Worm (Caenorhabditis elegans) whole organism, L2 larva: Measurements from ENCODE around the gene F38B7.11.

Experiments used
- C34F6.9 ChIP-seq: fragments of 150-350 bp; optimal IDR thresholded peaks from 2 replicates; lab custom pipeline; 2014; ENCODE audit warnings: missing biosample characterization, missing genetic modification characterization
- F13H6.1 ChIP-seq: sonication (generic microtip); optimal IDR thresholded peaks from 2 replicates; lab custom pipeline; 2016; ENCODE audit warnings: missing genetic modification characterization, missing compliant biosample characterization
- R02D3.7 ChIP-seq: fragments of 150-350 bp; optimal IDR thresholded peaks from 2 replicates; lab custom pipeline; 2014; ENCODE audit warnings: missing biosample characterization, missing genetic modification characterization
- Y55F3AM.14 ChIP-seq: fragments of 200-800 bp; sonication (Bioruptor generic); optimal IDR thresholded peaks from 2 replicates; lab custom pipeline; 2018; ENCODE audit warnings: mild to moderate bottlenecking, missing genetic modification characterization, missing compliant biosample characterization
- ZK546.5 ChIP-seq: sonication (generic microtip); optimal IDR thresholded peaks from 2 replicates; lab custom pipeline; 2017; ENCODE audit warnings: missing biosample characterization, missing genetic modification characterization
- alr-1 ChIP-seq: fragments of 150-350 bp; optimal IDR thresholded peaks from 2 replicates; lab custom pipeline; 2014; ENCODE audit warnings: missing biosample characterization, missing genetic modification characterization
- aly-2 ChIP-seq: fragments of 150-350 bp; optimal IDR thresholded peaks from 2 replicates; lab custom pipeline; 2014; ENCODE audit warnings: missing biosample characterization, missing genetic modification characterization
- ama-1 ChIP-seq: fragments of 150-350 bp; optimal IDR thresholded peaks from 2 replicates; lab custom pipeline; 2018; ENCODE audit warnings: inconsistent platforms
- blmp-1 ChIP-seq: sonication (generic microtip); optimal IDR thresholded peaks from 2 replicates; lab custom pipeline; 2017; ENCODE audit warnings: missing genetic modification characterization, mild to moderate bottlenecking, missing compliant biosample characterization, antibody characterized with exemption, moderate library complexity; ENCODE audit not compliant: insufficient read depth
- ceh-16 ChIP-seq: fragments of 150-350 bp; optimal IDR thresholded peaks from 2 replicates; lab custom pipeline; 2014; ENCODE audit warnings: missing biosample characterization, missing genetic modification characterization
- ceh-82 ChIP-seq: fragments of 150-350 bp; optimal IDR thresholded peaks from 2 replicates; lab custom pipeline; 2014; ENCODE audit warnings: missing biosample characterization, missing genetic modification characterization
- crh-2 ChIP-seq: sonication (generic microtip); optimal IDR thresholded peaks from 2 replicates; lab custom pipeline; 2017; ENCODE audit warnings: missing biosample characterization, missing genetic modification characterization
- dmd-4 ChIP-seq: sonication (generic microtip); optimal IDR thresholded peaks from 2 replicates; lab custom pipeline; 2017; ENCODE audit warnings: missing biosample characterization, missing genetic modification characterization
- egl-27 ChIP-seq: sonication (generic microtip); optimal IDR thresholded peaks from 3 replicates; lab custom pipeline; 2017; ENCODE audit warnings: missing biosample characterization, missing genetic modification reagents, missing genetic modification characterization
- elt-1 ChIP-seq: fragments of 150-350 bp; optimal IDR thresholded peaks from 2 replicates; lab custom pipeline; 2014; ENCODE audit warnings: missing biosample characterization, missing genetic modification characterization
- elt-3 ChIP-seq: sonication (generic microtip); optimal IDR thresholded peaks from 2 replicates; lab custom pipeline; 2017; ENCODE audit warnings: missing biosample characterization, missing genetic modification characterization
- fos-1 ChIP-seq: fragments of 150-350 bp; optimal IDR thresholded peaks from 2 replicates; lab custom pipeline; 2014; ENCODE audit warnings: missing biosample characterization, missing genetic modification characterization
- gmeb-1 ChIP-seq: fragments of 150-350 bp; optimal IDR thresholded peaks from 2 replicates; lab custom pipeline; 2014; ENCODE audit warnings: missing biosample characterization, missing genetic modification characterization
- lin-11 ChIP-seq: fragments of 150-350 bp; sonication (generic microtip); optimal IDR thresholded peaks from 2 replicates; lab custom pipeline; 2014; ENCODE audit warnings: missing biosample characterization, missing genetic modification characterization, inconsistent platforms, mixed read lengths
- lin-13 ChIP-seq: fragments of 150-350 bp; optimal IDR thresholded peaks from 2 replicates; lab custom pipeline; 2014; ENCODE audit warnings: missing biosample characterization, missing genetic modification reagents, missing genetic modification characterization
- lin-39 ChIP-seq: fragments of 150-350 bp; optimal IDR thresholded peaks from 2 replicates; lab custom pipeline; 2014; ENCODE audit warnings: missing biosample characterization, missing genetic modification reagents, missing genetic modification characterization
- lsy-2 ChIP-seq, 2 experiments: fragments of 150-350 bp in 1 of 2; sonication (generic microtip) in 1 of 2; optimal IDR thresholded peaks; 2 replicates each; lab custom pipeline; 2014 to 2017; ENCODE audit warnings: missing biosample characterization in 2 of 2, missing genetic modification characterization in 2 of 2
- mab-5 ChIP-seq: fragments of 150-350 bp; optimal IDR thresholded peaks from 2 replicates; lab custom pipeline; 2014; ENCODE audit warnings: missing biosample characterization, missing genetic modification characterization
- mbf-1 ChIP-seq: sonication (generic microtip); optimal IDR thresholded peaks from 2 replicates; lab custom pipeline; 2017; ENCODE audit warnings: missing biosample characterization, missing genetic modification characterization
- mdl-1 ChIP-seq, 2 experiments: fragments of 150-350 bp in 1 of 2; sonication (generic microtip) in 1 of 2; optimal IDR thresholded peaks; 2 replicates each; lab custom pipeline; 2017; ENCODE audit warnings: missing biosample characterization in 2 of 2, missing genetic modification characterization in 2 of 2
- nhr-10 ChIP-seq: sonication (generic microtip); optimal IDR thresholded peaks from 2 replicates; lab custom pipeline; 2017; ENCODE audit warnings: missing biosample characterization, missing genetic modification characterization
- nhr-11 ChIP-seq: fragments of 150-350 bp; optimal IDR thresholded peaks from 2 replicates; lab custom pipeline; 2014; ENCODE audit warnings: missing biosample characterization, missing genetic modification characterization
- nhr-12 ChIP-seq: fragments of 150-350 bp; optimal IDR thresholded peaks from 2 replicates; lab custom pipeline; 2014; ENCODE audit warnings: missing biosample characterization, missing genetic modification characterization
- nhr-129 ChIP-seq: fragments of 150-350 bp; optimal IDR thresholded peaks from 2 replicates; lab custom pipeline; 2014; ENCODE audit warnings: missing biosample characterization, missing genetic modification characterization
- nhr-21 ChIP-seq: fragments of 150-350 bp; optimal IDR thresholded peaks from 2 replicates; lab custom pipeline; 2014; ENCODE audit warnings: missing biosample characterization, missing genetic modification characterization
- nhr-23 ChIP-seq: fragments of 150-350 bp; optimal IDR thresholded peaks from 2 replicates; lab custom pipeline; 2014; ENCODE audit warnings: missing biosample characterization, missing genetic modification reagents, missing genetic modification characterization
- nhr-237 ChIP-seq: fragments of 150-350 bp; optimal IDR thresholded peaks from 2 replicates; lab custom pipeline; 2014; ENCODE audit warnings: missing biosample characterization, missing genetic modification characterization
- nhr-25 ChIP-seq: fragments of 150-350 bp; sonication (generic microtip); optimal IDR thresholded peaks from 3 replicates; lab custom pipeline; 2014; ENCODE audit warnings: missing biosample characterization, missing genetic modification characterization
- nhr-6 ChIP-seq: fragments of 150-350 bp; optimal IDR thresholded peaks from 2 replicates; lab custom pipeline; 2014; ENCODE audit warnings: missing biosample characterization, missing genetic modification characterization
- nhr-77 ChIP-seq: fragments of 150-350 bp; optimal IDR thresholded peaks from 2 replicates; lab custom pipeline; 2014; ENCODE audit warnings: missing biosample characterization, missing genetic modification characterization
- peb-1 ChIP-seq: fragments of 150-350 bp; optimal IDR thresholded peaks from 2 replicates; lab custom pipeline; 2014; ENCODE audit warnings: missing biosample characterization, missing genetic modification characterization
- sem-4 ChIP-seq: fragments of 150-350 bp; optimal IDR thresholded peaks from 2 replicates; lab custom pipeline; 2014; ENCODE audit warnings: missing biosample characterization, missing genetic modification reagents, missing genetic modification characterization
- skn-1 ChIP-seq: sonication (generic microtip); optimal IDR thresholded peaks from 2 replicates; lab custom pipeline; 2017; ENCODE audit warnings: missing biosample characterization, missing genetic modification characterization
- sma-3 ChIP-seq: sonication (generic microtip); optimal IDR thresholded peaks from 2 replicates; lab custom pipeline; 2016; ENCODE audit warnings: missing genetic modification reagents, missing genetic modification characterization, missing compliant biosample characterization
- sma-9 ChIP-seq, 2 experiments: fragments of 150-350 bp in 1 of 2; sonication (generic microtip) in 1 of 2; optimal IDR thresholded peaks; 2 replicates each; lab custom pipeline; 2014 to 2016; ENCODE audit warnings: missing genetic modification characterization in 2 of 2, mild to moderate bottlenecking in 1 of 2, missing biosample characterization in 1 of 2, missing compliant biosample characterization in 1 of 2, missing genetic modification reagents in 1 of 2, moderate library complexity in 1 of 2
- snpc-4 ChIP-seq: fragments of 150-350 bp; optimal IDR thresholded peaks from 2 replicates; lab custom pipeline; 2014; ENCODE audit warnings: missing biosample characterization, missing genetic modification characterization
- unc-39 ChIP-seq: fragments of 150-350 bp; optimal IDR thresholded peaks from 2 replicates; lab custom pipeline; 2014; ENCODE audit warnings: missing biosample characterization, missing genetic modification characterization
- unc-55 ChIP-seq: fragments of 150-350 bp; sonication (generic microtip); optimal IDR thresholded peaks from 3 replicates; lab custom pipeline; 2014; ENCODE audit warnings: missing biosample characterization, missing genetic modification reagents, missing genetic modification characterization
- unc-62 ChIP-seq: fragments of 150-350 bp; optimal IDR thresholded peaks from 2 replicates; lab custom pipeline; 2014; ENCODE audit warnings: missing biosample characterization, missing genetic modification reagents, missing genetic modification characterization
- zag-1 ChIP-seq: fragments of 150-350 bp; optimal IDR thresholded peaks from 2 replicates; lab custom pipeline; 2014; ENCODE audit warnings: missing biosample characterization, missing genetic modification characterization
- ztf-1 ChIP-seq: fragments of 200-800 bp; sonication (Bioruptor generic); conservative IDR thresholded peaks from 2 replicates; pipeline ENCODE4 v1.3.6; 2022; ENCODE audit warnings: missing genetic modification characterization, missing compliant biosample characterization
- ztf-11 ChIP-seq: sonication (generic microtip); optimal IDR thresholded peaks from 2 replicates; lab custom pipeline; 2017; ENCODE audit warnings: missing biosample characterization, missing genetic modification characterization
- ztf-4 ChIP-seq: fragments of 150-350 bp; optimal IDR thresholded peaks from 2 replicates; lab custom pipeline; 2014; ENCODE audit warnings: missing biosample characterization, missing genetic modification characterization

F38B7.11 gene

DNA sequence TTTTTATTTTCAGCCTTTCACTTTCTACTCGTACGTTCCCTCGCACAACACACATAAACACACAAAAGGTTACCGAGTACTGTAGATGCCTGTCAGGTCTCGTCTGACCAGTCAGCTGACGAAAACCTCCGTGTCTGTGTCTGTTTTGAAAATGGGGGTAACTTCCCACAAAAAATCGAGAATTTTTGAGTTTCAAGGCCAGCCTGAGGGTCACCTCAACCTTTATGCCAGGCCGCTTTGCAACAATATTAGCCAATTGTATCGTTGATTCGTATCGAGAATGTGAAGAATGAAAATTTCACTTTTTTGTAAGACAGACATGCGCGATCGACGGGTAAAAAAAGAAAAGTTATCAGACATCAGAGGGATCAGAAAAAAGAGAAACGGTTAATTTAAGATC is 15.8 kb upstream of the F38B7.11 start (continued):
- TF ChIP-seq C34F6.9 (tag; lab: Kevin White, UChicago) (peak; percentile 24), crh-2 (peak; percentile 53), ceh-16 (peak; percentile 53)

DNA sequence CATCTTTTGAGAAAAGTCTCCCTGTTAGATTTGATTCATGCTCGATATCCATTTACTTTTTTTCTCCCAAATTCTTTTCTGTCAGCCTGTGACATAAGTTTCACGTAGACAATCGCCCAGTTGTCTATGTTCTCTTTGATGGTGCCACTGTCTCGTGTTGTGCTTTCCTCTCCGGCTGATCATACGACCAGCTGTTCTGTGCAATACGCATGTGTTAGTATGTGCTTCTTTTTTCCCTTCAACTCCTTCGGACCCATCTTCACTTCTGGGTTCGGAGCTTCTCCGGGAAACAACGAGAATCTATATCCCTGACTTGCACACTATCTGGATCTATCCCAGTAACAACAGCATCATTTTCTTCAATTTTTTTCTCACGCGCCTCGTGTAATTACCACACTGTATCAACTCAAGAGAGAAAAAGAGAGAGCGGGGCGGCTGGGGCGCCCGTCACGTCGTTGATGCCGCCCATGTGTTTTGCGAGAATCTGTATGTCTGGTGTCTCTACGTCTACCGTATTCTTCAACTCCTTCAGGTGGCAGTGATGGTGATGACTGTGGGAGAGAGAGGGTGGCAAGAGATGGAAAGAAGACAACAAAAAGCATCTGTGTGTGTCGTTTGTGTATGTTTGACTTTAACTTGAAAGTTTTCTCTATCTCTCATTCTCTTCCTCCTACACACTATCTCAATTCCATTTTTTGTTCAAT is 14.9 kb upstream of the F38B7.11 start:
- peak; percentile 96 for TF ChIP-seq F13H6.1 (tag; lab: Kevin White, UChicago)
- no peak for TF ChIP-seq alr-1 (tag; lab: Kevin White, UChicago)
- peak; percentile 76 for TF ChIP-seq lin-13 (GFP tag; lab: Kevin White, UChicago)
- TF ChIP-seq mab-5 (tag; lab: Kevin White, UChicago) = peak; percentile 19
- peak; percentile 94 for TF ChIP-seq fos-1 (tag; lab: Kevin White, UChicago)
- peak; percentile 13 to 80 for TF ChIP-seq lsy-2 (tag; optimal IDR thresholded peaks at IDR 0.05; lab: Kevin White, UChicago)
- TF ChIP-seq nhr-21 (tag; lab: Kevin White, UChicago) = peak; percentile 77
- TF ChIP-seq lin-39 (tag; lab: Kevin White, UChicago) = no peak
- TF ChIP-seq nhr-10 (tag; lab: Kevin White, UChicago) = no peak
- no peak for TF ChIP-seq nhr-11
- TF ChIP-seq nhr-237 (tag; lab: Kevin White, UChicago) = no peak
- TF ChIP-seq elt-1 (tag; lab: Kevin White, UChicago) = no peak
- TF ChIP-seq ztf-1 (GFP tag; lab: Robert Waterston, UW) = no peak
- no peak for TF ChIP-seq zag-1 (tag; lab: Kevin White, UChicago)
- TF ChIP-seq sma-9 (GFP tag; optimal IDR thresholded peaks at IDR 0.05; lab: Kevin White, UChicago) = peak; percentile 97
- no peak for TF ChIP-seq sma-9 (tag; optimal IDR thresholded peaks at IDR 0.05; lab: Kevin White, UChicago)
- TF ChIP-seq ZK546.5 = no peak
- no peak for TF ChIP-seq peb-1 (tag; lab: Kevin White, UChicago)
- TF ChIP-seq mbf-1 (tag; lab: Kevin White, UChicago) = no peak
- TF ChIP-seq lin-11 (tag; lab: Kevin White, UChicago) = no peak
- no peak for TF ChIP-seq nhr-12 (tag; lab: Kevin White, UChicago)
- TF ChIP-seq sem-4 (tag; lab: Kevin White, UChicago) = peak; percentile 82
- no peak for TF ChIP-seq ztf-11 (tag; lab: Kevin White, UChicago)
- TF ChIP-seq skn-1 (tag; lab: Kevin White, UChicago) = no peak
- no peak for TF ChIP-seq snpc-4 (tag; lab: Kevin White, UChicago)
- TF ChIP-seq nhr-129 (tag; lab: Kevin White, UChicago) = peak; percentile 90
- peak; percentile 65 for TF ChIP-seq C34F6.9 (tag; lab: Kevin White, UChicago)
- peak; percentile 38 for TF ChIP-seq ztf-4 (tag; lab: Kevin White, UChicago)
- peak; percentile 96 for TF ChIP-seq blmp-1 (tag; lab: Kevin White, UChicago)
- no peak for TF ChIP-seq unc-55
- TF ChIP-seq egl-27 (tag; lab: Kevin White, UChicago) = peak; percentile 77
- TF ChIP-seq mdl-1 (tag; optimal IDR thresholded peaks at IDR 0.05; lab: Kevin White, UChicago) = peak; percentile 46 to 83
- TF ChIP-seq nhr-6 (tag; lab: Kevin White, UChicago) = peak; percentile 73
- no peak for TF ChIP-seq nhr-77 (tag; lab: Kevin White, UChicago)
- no peak for TF ChIP-seq nhr-23 (tag; lab: Kevin White, UChicago)
- no peak for TF ChIP-seq ceh-82 (tag; lab: Kevin White, UChicago)
- no peak for TF ChIP-seq unc-39 (tag; lab: Kevin White, UChicago)
- TF ChIP-seq unc-62 = no peak
- TF ChIP-seq ama-1 = no peak
- TF ChIP-seq elt-3 (tag; lab: Kevin White, UChicago) = no peak
- no peak for TF ChIP-seq ceh-16
- TF ChIP-seq sma-3 = peak; percentile 91
- TF ChIP-seq nhr-25 (tag; lab: Kevin White, UChicago) = peak; percentile 95
- no peak for TF ChIP-seq aly-2 (tag; lab: Kevin White, UChicago)
- peak; percentile 73 for TF ChIP-seq Y55F3AM.14
- peak; percentile 55 for TF ChIP-seq gmeb-1
- TF ChIP-seq R02D3.7 (tag; lab: Kevin White, UChicago) = no peak
- peak; percentile 80 for TF ChIP-seq crh-2
- TF ChIP-seq dmd-4 (tag; lab: Kevin White, UChicago) = no peak
